Fruit fly (Drosophila melanogaster) whole organism: ENCODE measurements around the gene Alg10.

Experiments used
- CG8478 ChIP-seq: fragments of >200 bp; optimal IDR thresholded peaks from 2 replicates; lab custom pipeline; 2018; ENCODE audit warnings: inconsistent platforms
- EcR ChIP-seq, 2 experiments: fragments of >200 bp; optimal IDR thresholded peaks; 2 replicates each; lab custom pipeline; 2017; ENCODE audit warnings: missing biosample characterization in 2 of 2, missing genetic modification characterization in 2 of 2, missing genetic modification reagents in 2 of 2
- pan ChIP-seq: fragments of >200 bp; optimal IDR thresholded peaks from 2 replicates; lab custom pipeline; 2017
- psq ChIP-seq: fragments of >200 bp; optimal IDR thresholded peaks from 2 replicates; lab custom pipeline; 2017
- usp ChIP-seq: fragments of >200 bp; optimal IDR thresholded peaks from 2 replicates; lab custom pipeline; 2017; ENCODE audit warnings: missing biosample characterization, missing genetic modification characterization, mixed read lengths

DNA sequence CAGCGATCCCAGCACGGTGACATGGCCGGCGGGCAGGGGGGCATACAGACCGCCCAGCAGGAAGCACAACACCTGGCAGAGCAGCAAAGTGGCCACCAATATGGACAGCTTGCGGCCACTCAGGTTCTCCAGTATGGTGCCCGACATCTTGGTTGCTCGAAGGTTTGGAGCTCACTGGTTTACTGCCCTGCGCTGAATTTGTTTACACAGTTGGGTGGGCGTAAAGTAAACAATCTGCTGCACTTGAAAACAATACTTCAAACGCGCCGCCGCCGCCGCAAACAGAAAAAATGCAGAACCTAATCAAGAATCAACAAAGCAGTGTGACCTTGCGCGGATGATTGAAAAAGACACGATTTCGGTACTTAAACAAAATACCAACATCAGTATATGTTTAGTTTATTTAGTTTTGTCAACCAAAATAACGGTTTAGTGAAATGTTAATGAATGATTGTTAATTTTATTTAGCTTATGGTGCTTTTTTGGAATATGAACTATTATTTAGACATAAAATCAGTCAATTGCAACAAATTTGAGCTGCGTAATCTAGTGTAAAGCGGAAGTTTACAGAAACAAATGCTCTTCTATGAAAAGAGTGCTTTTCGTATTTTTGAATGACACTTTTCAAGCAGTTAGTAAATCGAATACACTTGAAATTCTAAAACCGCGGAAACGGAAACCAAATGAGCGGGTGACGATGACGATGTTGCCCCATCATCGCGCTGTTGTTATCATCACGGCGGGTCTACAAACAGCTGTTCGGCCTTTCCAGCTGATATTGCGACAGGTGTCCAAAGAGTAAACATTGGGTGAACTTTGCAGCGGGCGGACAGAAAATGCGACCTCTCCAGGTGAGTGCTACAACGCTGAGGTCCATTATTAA lies 4.8 kb downstream of the Alg10 start, which contains the start of the genes wls and Adck5:
- TF ChIP-seq CG8478 (lab: Kevin White, UChicago) (no peak), usp (GFP tag; lab: Kevin White, UChicago) (no peak), psq (lab: Kevin White, UChicago) (no peak), EcR (GFP tag; optimal IDR thresholded peaks at IDR 0.05; lab: Kevin White, UChicago) (no peak), pan (lab: Kevin White, UChicago) (peak; percentile 52)
